Fruit fly (Drosophila melanogaster): ENCODE measurements around the gene CG6729.

Gene CG6729

dm6 chr2L:10751879-10752620 lies 8.3 kb upstream of the CG6729 start:
- TF ChIP-seq CG17801 (GFP tag; optimal IDR thresholded peaks at IDR 0.05; ENCODE audit: partially characterized antibody): no peak

dm6 chr2L:10750915-10751612 lies 7.3 kb upstream of the CG6729 start:
- TF ChIP-seq CG17801 (GFP tag; optimal IDR thresholded peaks at IDR 0.05; ENCODE audit: partially characterized antibody): no peak

- no peak for TF ChIP-seq CG17801 (GFP tag; optimal IDR thresholded peaks at IDR 0.05; ENCODE audit: partially characterized antibody)
Observed at dm6 chr2L:10749607-10750467, 6.1 kb upstream of the CG6729 start.

- no peak for TF ChIP-seq CG17801 (GFP tag; optimal IDR thresholded peaks at IDR 0.05; ENCODE audit: partially characterized antibody)
Observed at dm6 chr2L:10748218-10748617, 4.5 kb upstream of the CG6729 start.

dm6 chr2L:10736993-10737756 lies 6.6 kb downstream of the CG6729 start, which contains the start of the genes Vha16-5 and CG12299:
Gene Vha16-5, minus strand, starts transcription at chr2L:10737043.
Gene CG12299, plus strand, starts transcription at chr2L:10737345.
- TF ChIP-seq CG17801 (GFP tag; optimal IDR thresholded peaks at IDR 0.05; ENCODE audit: partially characterized antibody): peak; percentile 80

- no peak for TF ChIP-seq CG17801 (GFP tag; optimal IDR thresholded peaks at IDR 0.05; ENCODE audit: partially characterized antibody)
Observed at dm6 chr2L:10735923-10736322, 7.8 kb downstream of the CG6729 start, which contains the start of gene Nup107. Gene Nup107, minus strand, starts transcription at chr2L:10736071.

- TF ChIP-seq CG17801 (GFP tag; optimal IDR thresholded peaks at IDR 0.05; ENCODE audit: partially characterized antibody): peak; percentile 51
Observed at dm6 chr2L:10732343-10732808, 11.4 kb downstream of the CG6729 start, which contains the start of the genes EMC3 and Dpy-30L1. Gene EMC3, minus strand, starts transcription at chr2L:10732423. Gene Dpy-30L1, plus strand, starts transcription at chr2L:10732653.

dm6 chr2L:10729955-10730354 lies 13.8 kb downstream of the CG6729 start, which contains the start of gene CG17118:
Gene CG17118, plus strand, starts transcription at chr2L:10730255.
- TF ChIP-seq CG17801 (GFP tag; optimal IDR thresholded peaks at IDR 0.05; ENCODE audit: partially characterized antibody): no peak

- TF ChIP-seq CG17801 (GFP tag; optimal IDR thresholded peaks at IDR 0.05; ENCODE audit: partially characterized antibody): no peak
Observed at dm6 chr2L:10728751-10729150, 15.0 kb downstream of the CG6729 start, which contains the start of gene CG6443. Gene CG6443, plus strand, starts transcription at chr2L:10728978.

- no peak for TF ChIP-seq CG17801 (GFP tag; optimal IDR thresholded peaks at IDR 0.05; ENCODE audit: partially characterized antibody)
Observed at dm6 chr2L:10723903-10724302, 19.8 kb downstream of the CG6729 start, which contains the start of gene CG6431. Gene CG6431, plus strand, starts transcription at chr2L:10724203.

- TF ChIP-seq CG17801 (GFP tag; optimal IDR thresholded peaks at IDR 0.05; ENCODE audit: partially characterized antibody): no peak
Observed at dm6 chr2L:10721535-10721934, 22.2 kb downstream of the CG6729 start.

dm6 chr2L:10711221-10711620 lies 32.5 kb downstream of the CG6729 start:
- no peak for TF ChIP-seq CG17801 (GFP tag; optimal IDR thresholded peaks at IDR 0.05; ENCODE audit: partially characterized antibody)

- TF ChIP-seq CG17801 (GFP tag; optimal IDR thresholded peaks at IDR 0.05; ENCODE audit: partially characterized antibody): no peak
Observed at dm6 chr2L:10709353-10709752, 34.4 kb downstream of the CG6729 start, which contains the start of gene Lip2. Gene Lip2, minus strand, starts transcription at chr2L:10709453.

dm6 chr2L:10708089-10708488 lies 35.6 kb downstream of the CG6729 start:
- no peak for TF ChIP-seq CG17801 (GFP tag; optimal IDR thresholded peaks at IDR 0.05; ENCODE audit: partially characterized antibody)
